Worm (Caenorhabditis elegans) whole organism, L4/young adult: ENCODE data around the gene inx-10.

Experiments used
- W03F9.2 ChIP-seq: fragments of 150-350 bp; optimal IDR thresholded peaks from 2 replicates; lab custom pipeline; 2014; ENCODE audit warnings: missing biosample characterization, missing genetic modification characterization
- dao-5 ChIP-seq: sonication (generic microtip); optimal IDR thresholded peaks from 2 replicates; lab custom pipeline; 2016; ENCODE audit warnings: missing genotype, missing genetic modification characterization, moderate library complexity, missing compliant biosample characterization
- him-1 ChIP-seq: sonication (generic microtip); optimal IDR thresholded peaks from 2 replicates; lab custom pipeline; 2016; ENCODE audit warnings: missing genotype, missing genetic modification reagents, missing genetic modification characterization, missing compliant biosample characterization

DNA sequence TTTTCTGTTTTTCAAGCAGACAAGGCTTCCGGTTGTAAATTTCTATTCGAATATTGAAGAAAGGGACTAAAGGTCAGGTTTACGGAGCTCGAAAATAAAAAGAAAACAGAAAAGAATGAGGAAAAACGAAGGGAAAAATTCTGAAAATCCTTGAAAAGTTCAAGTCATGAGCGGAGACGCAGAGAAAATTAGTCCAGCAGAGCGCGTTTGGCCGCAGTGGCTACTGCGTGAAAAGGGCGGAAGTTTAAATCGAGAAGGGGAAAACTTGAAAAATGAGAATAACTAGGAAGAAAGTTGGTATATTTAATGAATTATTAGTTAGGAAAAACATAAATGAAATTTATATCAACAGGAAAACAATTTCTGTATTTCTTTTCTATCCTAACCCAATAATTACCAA is 13.2 kb upstream of the inx-10 start:
- TF ChIP-seq dao-5 (no peak), him-1 (tag; lab: Kevin White, UChicago) (no peak), W03F9.2 (tag; lab: Kevin White, UChicago) (no peak)
